Worm (Caenorhabditis elegans) whole organism, mixed stage, embryonic: Measurements from ENCODE around the gene xtr-2.

ENCODE experiments used
- M03D4.4 ChIP-seq: sonication (generic microtip); optimal IDR thresholded peaks from 2 replicates; lab custom pipeline; 2017; ENCODE audit warnings: mild to moderate bottlenecking, missing genetic modification characterization, missing compliant biosample characterization
- ces-1 ChIP-seq: fragments of 150-350 bp; optimal IDR thresholded peaks from 2 replicates; lab custom pipeline; 2014; ENCODE audit warnings: missing biosample characterization, missing genetic modification reagents, missing genetic modification characterization
- ham-2 ChIP-seq: fragments of 200-800 bp; sonication (Bioruptor generic); optimal IDR thresholded peaks from 2 replicates; lab custom pipeline; 2018; ENCODE audit warnings: mild to moderate bottlenecking, missing genetic modification characterization, missing compliant biosample characterization
- lin-13 ChIP-seq: fragments of 150-350 bp; optimal IDR thresholded peaks from 2 replicates; lab custom pipeline; 2014; ENCODE audit warnings: missing biosample characterization, missing genetic modification characterization
- nhr-28 ChIP-seq: fragments of 150-350 bp; optimal IDR thresholded peaks from 2 replicates; lab custom pipeline; 2014; ENCODE audit warnings: missing biosample characterization, missing genetic modification characterization
- nhr-76 ChIP-seq: sonication (generic microtip); optimal IDR thresholded peaks from 2 replicates; lab custom pipeline; 2017; ENCODE audit warnings: missing biosample characterization, missing genetic modification characterization
- unc-62 ChIP-seq: fragments of 150-350 bp; optimal IDR thresholded peaks from 2 replicates; lab custom pipeline; 2014; ENCODE audit warnings: missing biosample characterization, missing genetic modification reagents, missing genetic modification characterization

ce11 chrX:12333479-12333878, 18.1 kb downstream of the xtr-2 start, which contains the start of gene srd-47:
- no peak for TF ChIP-seq lin-13 (tag; lab: Kevin White, UChicago)
- no peak for TF ChIP-seq ces-1 (GFP tag; lab: Kevin White, UChicago)
- no peak for TF ChIP-seq nhr-76 (tag; lab: Kevin White, UChicago)
- TF ChIP-seq M03D4.4 (tag; lab: Kevin White, UChicago) = no peak
- TF ChIP-seq nhr-28 (tag; lab: Kevin White, UChicago) = no peak
- TF ChIP-seq unc-62 (GFP tag; lab: Kevin White, UChicago) = no peak
- no peak for TF ChIP-seq ham-2 (GFP tag; lab: Kevin White, UChicago)
